Fruit fly (Drosophila melanogaster) whole organism, wandering third instar larva: Measurements from ENCODE around the gene Blos3.

Experiments
- CG32264 ChIP-seq: fragments of 200-800 bp; sonication (Bioruptor generic); optimal IDR thresholded peaks from 2 replicates; lab custom pipeline; 2016; ENCODE audit warnings: missing biosample characterization, missing genetic modification characterization
- CG9705 ChIP-seq: fragments of 200-800 bp; sonication (Bioruptor generic); optimal IDR thresholded peaks from 2 replicates; lab custom pipeline; 2018; ENCODE audit warnings: missing biosample characterization, mild to moderate bottlenecking, missing genetic modification characterization
- CrebA ChIP-seq: fragments of 200-800 bp; sonication (Bioruptor generic); optimal IDR thresholded peaks from 2 replicates; lab custom pipeline; 2016; ENCODE audit warnings: missing biosample characterization, mild to moderate bottlenecking, missing genetic modification characterization, borderline replicate concordance
- Dfd ChIP-seq: fragments of >200 bp; optimal IDR thresholded peaks from 2 replicates; lab custom pipeline; 2017; ENCODE audit warnings: missing biosample characterization, missing genetic modification characterization
- GATAd ChIP-seq: sonication (Bioruptor generic); optimal IDR thresholded peaks from 2 replicates; lab custom pipeline; 2016; ENCODE audit warnings: missing biosample characterization, missing genetic modification characterization
- HLH106 ChIP-seq: fragments of 200-800 bp; optimal IDR thresholded peaks from 3 replicates; lab custom pipeline; 2019; ENCODE audit warnings: missing biosample characterization, mild to moderate bottlenecking, missing genetic modification characterization, moderate library complexity
- Hnf4 ChIP-seq: fragments of 200-800 bp; sonication (Bioruptor generic); optimal IDR thresholded peaks from 2 replicates; lab custom pipeline; 2016; ENCODE audit warnings: missing biosample characterization, mild to moderate bottlenecking, missing genetic modification characterization
- Hr78 ChIP-seq: fragments of >200 bp; optimal IDR thresholded peaks from 2 replicates; lab custom pipeline; 2017; ENCODE audit warnings: missing biosample characterization, missing genetic modification characterization
- Hr83 ChIP-seq: fragments of 200-300 bp; sonication (Bioruptor generic); optimal IDR thresholded peaks from 2 replicates; lab custom pipeline; 2016; ENCODE audit warnings: missing biosample characterization, mild to moderate bottlenecking, missing genetic modification characterization, moderate library complexity; ENCODE audit not compliant: poor library complexity, severe bottlenecking
- Jra ChIP-seq: sonication (Bioruptor generic); optimal IDR thresholded peaks from 2 replicates; lab custom pipeline; 2016; ENCODE audit warnings: missing biosample characterization, missing genetic modification characterization
- Mio ChIP-seq: sonication (Bioruptor generic); optimal IDR thresholded peaks from 2 replicates; lab custom pipeline; 2016; ENCODE audit warnings: missing biosample characterization, missing genetic modification characterization
- Myc ChIP-seq: fragments of >200 bp; optimal IDR thresholded peaks from 2 replicates; lab custom pipeline; 2017
- N ChIP-seq: fragments of >200 bp; optimal IDR thresholded peaks from 2 replicates; lab custom pipeline; 2018; ENCODE audit warnings: missing biosample characterization, missing external identifiers, missing genetic modification characterization
- OdsH ChIP-seq: fragments of 200-800 bp; sonication (Bioruptor generic); optimal IDR thresholded peaks from 2 replicates; lab custom pipeline; 2016; ENCODE audit warnings: missing biosample characterization, mild to moderate bottlenecking, missing genetic modification characterization
- Rel ChIP-seq, 2 experiments: fragments of 200-800 bp; sonication (Bioruptor generic) in 1 of 2; optimal IDR thresholded peaks; 2 replicates in 1 of 2; 3 replicates in 1 of 2; lab custom pipeline; 2016 to 2019; ENCODE audit warnings: mild to moderate bottlenecking in 2 of 2, missing biosample characterization in 2 of 2, missing genetic modification characterization in 2 of 2, moderate library complexity in 1 of 2
- Sp1 ChIP-seq: fragments of 200-800 bp; sonication (Bioruptor generic); optimal IDR thresholded peaks from 3 replicates; lab custom pipeline; 2019; ENCODE audit warnings: missing biosample characterization, mild to moderate bottlenecking, missing genetic modification characterization, moderate library complexity
- br ChIP-seq: fragments of 200-800 bp; sonication (Bioruptor generic); optimal IDR thresholded peaks from 2 replicates; lab custom pipeline; 2016; ENCODE audit warnings: missing biosample characterization, missing genetic modification characterization
- brk ChIP-seq: fragments of 200-800 bp; sonication (Bioruptor generic); optimal IDR thresholded peaks from 2 replicates; lab custom pipeline; 2016; ENCODE audit warnings: missing biosample characterization, mild to moderate bottlenecking, missing genetic modification characterization
- dl ChIP-seq, 2 experiments: fragments of 175-275, 200-275 bp in 1 of 2; fragments of 200-275 bp in 1 of 2; sonication (Bioruptor generic); optimal IDR thresholded peaks; lab custom pipeline; 2018; ENCODE audit warnings: mild to moderate bottlenecking in 2 of 2, missing biosample characterization in 2 of 2, missing genetic modification characterization in 2 of 2, moderate library complexity in 2 of 2; ENCODE audit not compliant: partially characterized antibody in 2 of 2, insufficient read depth in 1 of 2
- dsf ChIP-seq: sonication (Bioruptor generic); optimal IDR thresholded peaks from 2 replicates; lab custom pipeline; 2016; ENCODE audit warnings: missing biosample characterization, missing genetic modification characterization, borderline replicate concordance
- ey ChIP-seq: fragments of 200-800 bp; sonication (Bioruptor generic); optimal IDR thresholded peaks from 2 replicates; lab custom pipeline; 2016; ENCODE audit warnings: missing biosample characterization, missing genetic modification characterization
- foxo ChIP-seq, 2 experiments: fragments of 200-800 bp; sonication (Bioruptor generic); optimal IDR thresholded peaks; 2 replicates in 1 of 2; 3 replicates in 1 of 2; lab custom pipeline; 2016 to 2017; ENCODE audit warnings: missing biosample characterization in 2 of 2, missing genetic modification characterization in 2 of 2
- fru ChIP-seq: fragments of 200-800 bp; sonication (Bioruptor generic); optimal IDR thresholded peaks from 3 replicates; lab custom pipeline; 2016; ENCODE audit warnings: missing biosample characterization, mild to moderate bottlenecking, missing genetic modification characterization
- jim ChIP-seq: fragments of 175-275, 200-325 bp; sonication (Bioruptor generic); optimal IDR thresholded peaks from 2 replicates; lab custom pipeline; 2016; ENCODE audit warnings: missing biosample characterization, mild to moderate bottlenecking, missing genetic modification characterization
- lola ChIP-seq: fragments of >200 bp; optimal IDR thresholded peaks from 2 replicates; lab custom pipeline; 2017; ENCODE audit warnings: missing biosample characterization, missing genetic modification characterization
- pan ChIP-seq: fragments of >200 bp; optimal IDR thresholded peaks from 2 replicates; lab custom pipeline; 2017
- psq ChIP-seq: fragments of 200-800 bp; sonication (Bioruptor generic); optimal IDR thresholded peaks from 3 replicates; lab custom pipeline; 2017; ENCODE audit warnings: missing biosample characterization, mild to moderate bottlenecking, missing genetic modification characterization, moderate library complexity
- rgr ChIP-seq: fragments of 200-800 bp; sonication (Bioruptor generic); optimal IDR thresholded peaks from 3 replicates; lab custom pipeline; 2016; ENCODE audit warnings: missing biosample characterization, mild to moderate bottlenecking, missing genetic modification characterization
- sv ChIP-seq: fragments of 200-800 bp; sonication (Bioruptor generic); optimal IDR thresholded peaks from 3 replicates; lab custom pipeline; 2016; ENCODE audit warnings: missing biosample characterization, missing genetic modification characterization
- usp ChIP-seq: fragments of >200 bp; optimal IDR thresholded peaks from 2 replicates; lab custom pipeline; 2017; ENCODE audit warnings: missing biosample characterization, missing genetic modification characterization
- woc ChIP-seq: sonication (Bioruptor generic); optimal IDR thresholded peaks from 2 replicates; lab custom pipeline; 2016; ENCODE audit warnings: missing biosample characterization, mild to moderate bottlenecking, missing genetic modification characterization

Blos3 gene

DNA sequence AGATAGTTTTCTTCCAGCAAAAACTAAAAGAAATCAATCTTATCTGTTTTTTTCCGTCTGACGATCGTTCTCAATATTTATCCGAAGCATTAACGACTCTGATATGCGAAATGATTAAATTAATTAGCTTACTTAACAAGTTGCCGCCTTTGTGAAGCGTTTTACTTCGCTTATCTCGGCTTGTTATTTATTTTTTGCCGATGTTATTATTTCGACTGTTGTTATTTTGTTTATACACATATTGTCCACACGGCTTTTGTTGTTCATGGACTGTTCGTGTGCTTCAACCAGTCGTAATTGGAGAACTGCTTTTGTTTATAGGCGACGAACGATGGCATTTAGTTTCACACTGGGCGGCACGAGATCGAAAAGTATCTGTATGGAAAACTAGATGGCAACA, 36.8 kb upstream of the Blos3 start (continued):
- TF ChIP-seq OdsH (GFP tag; lab: Kevin White, UChicago) (peak; percentile 25), rgr (GFP tag; lab: Kevin White, UChicago) (peak; percentile 1), Sp1 (GFP tag; lab: Kevin White, UChicago) (no peak)

DNA sequence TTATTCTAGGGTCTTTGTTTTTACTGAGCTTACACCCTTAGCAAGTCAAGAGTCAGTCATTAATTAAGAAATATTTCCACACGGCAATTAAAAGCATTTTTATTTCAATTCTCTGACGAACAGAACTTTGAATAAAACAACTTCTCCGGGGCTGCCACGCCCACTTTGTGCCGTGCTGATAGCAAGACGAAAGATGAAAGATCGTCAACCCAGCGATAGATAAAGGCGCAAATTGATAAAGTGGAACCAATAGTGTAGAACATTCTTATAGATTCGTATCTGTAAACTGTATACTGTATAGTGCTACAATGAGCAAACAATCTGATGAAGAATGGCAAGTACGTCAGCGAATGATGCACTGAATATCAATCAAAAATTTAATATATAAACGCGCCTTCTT, 35.1 kb upstream of the Blos3 start:
- TF ChIP-seq Hr78 (GFP tag; lab: Kevin White, UChicago) (no peak), pan (lab: Kevin White, UChicago) (no peak), br (GFP tag; lab: Kevin White, UChicago) (no peak), OdsH (GFP tag; lab: Kevin White, UChicago) (no peak), GATAd (GFP tag; lab: Kevin White, UChicago) (no peak), HLH106 (tag; lab: Kevin White, UChicago) (no peak), CG32264 (GFP tag; lab: Kevin White, UChicago) (no peak), lola (GFP tag; lab: Kevin White, UChicago) (no peak), CG9705 (no peak), dl (GFP tag; optimal IDR thresholded peaks at IDR 0.05; lab: Kevin White, UChicago; ENCODE audit: insufficient read depth in 1 of 2, partially characterized antibody in 2 of 2) (no peak), Jra (no peak)
- TF ChIP-seq, all 38 proteins: peak for 0

DNA sequence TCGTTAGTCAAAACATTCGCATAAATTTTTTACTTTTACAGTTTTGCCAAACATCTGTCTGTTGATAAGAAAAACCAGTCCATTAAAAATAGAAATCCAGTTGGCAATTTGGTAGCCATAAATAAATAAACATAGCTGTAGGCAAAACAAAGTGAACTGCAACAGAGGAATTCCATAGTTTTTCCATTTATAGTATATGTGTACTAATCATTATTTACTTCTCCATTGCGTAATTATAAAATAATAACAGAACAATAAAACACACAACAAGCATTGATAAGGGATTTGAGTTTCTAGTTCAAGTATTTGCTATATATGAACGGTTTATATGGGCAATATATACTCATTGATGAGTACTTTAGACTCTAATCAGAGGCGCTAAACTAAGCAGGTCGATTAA, 33.4 kb upstream of the Blos3 start:
- no peak for TF ChIP-seq foxo (GFP tag; optimal IDR thresholded peaks at IDR 0.05; lab: Kevin White, UChicago)
- no peak for TF ChIP-seq Hnf4 (GFP tag; lab: Kevin White, UChicago)
- no peak for TF ChIP-seq dsf (GFP tag; lab: Kevin White, UChicago)
- no peak for TF ChIP-seq Hr83 (GFP tag; lab: Kevin White, UChicago)
- no peak for TF ChIP-seq rgr (GFP tag; lab: Kevin White, UChicago)

DNA sequence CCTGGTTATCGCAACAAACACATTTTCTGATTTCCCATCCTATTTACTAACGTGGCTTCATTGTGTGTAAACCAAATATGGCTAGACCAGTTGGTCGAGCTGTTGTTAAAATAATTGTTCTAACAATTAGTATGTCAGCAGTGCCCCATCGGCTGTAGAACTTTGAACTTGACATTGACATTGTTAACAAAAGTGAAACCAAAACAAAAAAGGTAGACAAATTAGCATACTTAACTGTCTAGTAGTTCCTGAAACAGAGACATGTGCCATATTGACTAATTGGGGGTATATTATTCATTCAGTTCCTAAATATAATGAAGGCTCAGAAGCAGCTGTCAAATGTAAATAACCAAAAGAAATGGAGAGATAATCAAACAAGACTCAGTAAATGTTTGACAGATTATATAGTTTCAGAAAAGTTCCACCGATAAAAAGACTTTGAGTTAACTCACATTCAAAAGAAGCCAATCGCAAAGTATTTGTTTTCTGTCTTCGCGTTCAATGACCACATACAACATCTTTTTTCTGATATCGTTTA, 32.2 kb upstream of the Blos3 start:
- no peak for TF ChIP-seq jim (GFP tag; lab: Kevin White, UChicago)
- TF ChIP-seq Hr78 (GFP tag; lab: Kevin White, UChicago): no peak
- TF ChIP-seq foxo (GFP tag; optimal IDR thresholded peaks at IDR 0.05; lab: Kevin White, UChicago): no peak
- TF ChIP-seq CrebA: no peak
- no peak for TF ChIP-seq CG32264 (GFP tag; lab: Kevin White, UChicago)
- no peak for TF ChIP-seq lola (GFP tag; lab: Kevin White, UChicago)
- TF ChIP-seq Hr83 (GFP tag; lab: Kevin White, UChicago): no peak
- TF ChIP-seq woc (GFP tag; lab: Kevin White, UChicago): no peak
- no peak for TF ChIP-seq dsf (GFP tag; lab: Kevin White, UChicago)
- no peak for TF ChIP-seq Jra
- TF ChIP-seq brk (GFP tag; lab: Kevin White, UChicago): no peak
- TF ChIP-seq HLH106 (tag; lab: Kevin White, UChicago): no peak
- TF ChIP-seq rgr (GFP tag; lab: Kevin White, UChicago): no peak
- no peak for TF ChIP-seq N (GFP tag; lab: Kevin White, UChicago)
- TF ChIP-seq Dfd (GFP tag; lab: Kevin White, UChicago): no peak
- TF ChIP-seq Sp1 (GFP tag; lab: Kevin White, UChicago): no peak

DNA sequence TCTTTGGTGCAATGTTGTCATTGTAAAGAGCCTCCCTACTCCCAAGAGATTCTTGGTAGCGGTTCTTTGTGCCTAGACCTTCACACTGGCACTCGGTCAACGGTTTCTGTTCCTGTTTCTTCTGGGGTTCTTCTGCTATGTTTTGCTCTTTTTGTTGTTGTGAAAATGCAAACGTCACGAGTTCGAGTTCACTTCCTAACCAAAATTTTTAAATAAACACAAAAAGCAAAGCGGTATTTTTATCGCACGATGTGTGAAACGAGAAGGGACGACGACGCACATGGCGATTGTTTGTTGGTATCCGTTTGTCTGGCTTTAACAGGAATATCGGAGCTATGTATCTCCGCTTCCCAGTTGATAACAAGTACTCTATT, 30.0 kb upstream of the Blos3 start:
- TF ChIP-seq sv: no peak
- no peak for TF ChIP-seq Myc (lab: Kevin White, UChicago)
- TF ChIP-seq CrebA: no peak
- TF ChIP-seq ey (GFP tag; lab: Kevin White, UChicago): no peak
- TF ChIP-seq pan (lab: Kevin White, UChicago): no peak
- no peak for TF ChIP-seq Hnf4 (GFP tag; lab: Kevin White, UChicago)
- no peak for TF ChIP-seq HLH106 (tag; lab: Kevin White, UChicago)
- TF ChIP-seq Dfd (GFP tag; lab: Kevin White, UChicago): no peak
- no peak for TF ChIP-seq rgr (GFP tag; lab: Kevin White, UChicago)
- TF ChIP-seq Jra: no peak
- TF ChIP-seq brk (GFP tag; lab: Kevin White, UChicago): no peak

DNA sequence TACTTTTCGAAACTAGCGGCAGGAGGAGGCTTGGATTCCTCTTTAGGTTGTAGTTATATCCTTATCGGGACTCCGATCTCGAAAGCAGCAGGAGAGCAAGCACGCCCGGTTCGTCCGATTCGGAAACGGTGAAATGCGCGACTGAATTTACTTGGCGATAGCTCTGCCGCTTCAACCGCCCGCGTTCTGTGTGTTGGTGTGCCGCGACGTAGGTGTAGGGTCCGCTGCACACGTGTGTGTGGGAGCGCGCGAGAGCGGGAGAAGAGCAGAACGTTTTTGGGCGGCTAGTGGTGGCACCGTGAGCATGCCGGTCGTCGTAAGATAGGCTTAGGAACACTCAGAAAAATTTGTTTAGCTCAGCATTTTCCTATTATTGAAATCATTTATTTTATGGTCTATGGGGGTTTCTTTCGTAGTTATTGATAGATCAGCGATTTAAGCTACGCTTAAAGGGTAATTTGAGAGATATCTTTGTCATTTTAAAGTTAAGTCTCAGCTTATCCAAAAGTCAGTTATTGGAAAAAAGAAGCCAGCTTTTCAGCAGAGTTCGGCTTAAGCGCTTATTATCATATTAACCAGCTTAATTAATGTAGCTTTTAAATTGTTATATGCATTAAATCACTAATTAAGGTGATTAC, 29.5 kb upstream of the Blos3 start:
- TF ChIP-seq ey (GFP tag; lab: Kevin White, UChicago): peak; percentile 40
- TF ChIP-seq N (GFP tag; lab: Kevin White, UChicago): peak; percentile 56
- TF ChIP-seq CG9705: no peak
- TF ChIP-seq dl (GFP tag; optimal IDR thresholded peaks at IDR 0.05; lab: Kevin White, UChicago; ENCODE audit: insufficient read depth in 1 of 2, partially characterized antibody in 2 of 2): no peak
- TF ChIP-seq CG32264 (GFP tag; lab: Kevin White, UChicago): no peak
- TF ChIP-seq rgr (GFP tag; lab: Kevin White, UChicago): no peak
- no peak for TF ChIP-seq Sp1 (GFP tag; lab: Kevin White, UChicago)
- TF ChIP-seq lola (GFP tag; lab: Kevin White, UChicago): no peak
- TF ChIP-seq Hnf4 (GFP tag; lab: Kevin White, UChicago): peak; percentile 24
- TF ChIP-seq Rel (GFP tag; optimal IDR thresholded peaks at IDR 0.05; lab: Kevin White, UChicago): no peak
- peak; percentile 43 for TF ChIP-seq Rel (tag; optimal IDR thresholded peaks at IDR 0.05; lab: Kevin White, UChicago)
- TF ChIP-seq brk (GFP tag; lab: Kevin White, UChicago): no peak
- peak; percentile 14 for TF ChIP-seq HLH106 (tag; lab: Kevin White, UChicago)
- peak; percentile 83 for TF ChIP-seq Hr83 (GFP tag; lab: Kevin White, UChicago)
- no peak for TF ChIP-seq pan (lab: Kevin White, UChicago)
- TF ChIP-seq jim (GFP tag; lab: Kevin White, UChicago): no peak
- peak; percentile 43 for TF ChIP-seq fru (GFP tag; lab: Kevin White, UChicago)
- TF ChIP-seq usp (GFP tag; lab: Kevin White, UChicago): no peak
- TF ChIP-seq OdsH (GFP tag; lab: Kevin White, UChicago): no peak
- TF ChIP-seq psq (GFP tag; lab: Kevin White, UChicago): no peak
- TF ChIP-seq Mio: no peak
- TF ChIP-seq GATAd (GFP tag; lab: Kevin White, UChicago): no peak
- no peak for TF ChIP-seq Jra
- no peak for TF ChIP-seq CrebA
- TF ChIP-seq dsf (GFP tag; lab: Kevin White, UChicago): no peak
